Worm (Caenorhabditis elegans) whole organism, L3 larva: Measurements from ENCODE around the gene F08C6.18.

Source experiments
- R02D3.7 ChIP-seq: fragments of 150-350 bp; optimal IDR thresholded peaks from 2 replicates; lab custom pipeline; 2014; ENCODE audit warnings: missing biosample characterization, missing genetic modification characterization
- ZK546.5 ChIP-seq: sonication (generic microtip); optimal IDR thresholded peaks from 2 replicates; lab custom pipeline; 2017; ENCODE audit warnings: missing biosample characterization, missing genetic modification characterization
- aly-2 ChIP-seq: fragments of 150-350 bp; optimal IDR thresholded peaks from 2 replicates; lab custom pipeline; 2014; ENCODE audit warnings: missing biosample characterization, missing genetic modification characterization
- ama-1 ChIP-seq: fragments of 150-350 bp; optimal IDR thresholded peaks from 2 replicates; lab custom pipeline; 2018
- ceh-28 ChIP-seq: fragments of 150-350 bp; optimal IDR thresholded peaks from 2 replicates; lab custom pipeline; 2014; ENCODE audit warnings: missing biosample characterization, missing genetic modification reagents, missing genetic modification characterization
- ceh-82 ChIP-seq: fragments of 150-350 bp; optimal IDR thresholded peaks from 2 replicates; lab custom pipeline; 2014; ENCODE audit warnings: missing biosample characterization, missing genetic modification characterization
- daf-12 ChIP-seq: fragments of 150-350 bp; optimal IDR thresholded peaks from 2 replicates; lab custom pipeline; 2014; ENCODE audit warnings: missing biosample characterization, missing genetic modification reagents, missing genetic modification characterization
- egl-5 ChIP-seq: fragments of 150-350 bp; optimal IDR thresholded peaks from 2 replicates; lab custom pipeline; 2017; ENCODE audit warnings: missing biosample characterization, missing genetic modification reagents, missing genetic modification characterization, inconsistent platforms
- elt-1 ChIP-seq: fragments of 150-350 bp; optimal IDR thresholded peaks from 2 replicates; lab custom pipeline; 2014; ENCODE audit warnings: missing biosample characterization, missing genetic modification characterization
- elt-2 ChIP-seq: sonication (generic microtip); optimal IDR thresholded peaks from 2 replicates; lab custom pipeline; 2016; ENCODE audit warnings: missing genetic modification reagents, mild to moderate bottlenecking, missing genetic modification characterization, missing compliant biosample characterization
- elt-3 ChIP-seq, 3 experiments: fragments of 150-350 bp in 1 of 3; sonication (generic microtip) in 2 of 3; optimal IDR thresholded peaks; 2 replicates in 2 of 3; 4 replicates in 1 of 3; lab custom pipeline; 2014 to 2017; ENCODE audit warnings: missing biosample characterization in 3 of 3, missing genetic modification characterization in 3 of 3
- fkh-2 ChIP-seq: fragments of 150-350 bp; optimal IDR thresholded peaks from 2 replicates; lab custom pipeline; 2014; ENCODE audit warnings: missing biosample characterization, missing genetic modification reagents, missing genetic modification characterization
- fos-1 ChIP-seq: fragments of 150-350 bp; optimal IDR thresholded peaks from 2 replicates; lab custom pipeline; 2014; ENCODE audit warnings: missing biosample characterization, missing genetic modification characterization
- hmg-11 ChIP-seq: sonication (generic microtip); optimal IDR thresholded peaks from 2 replicates; lab custom pipeline; 2016; ENCODE audit warnings: missing genetic modification characterization, missing compliant biosample characterization
- lin-39 ChIP-seq: fragments of 150-350 bp; optimal IDR thresholded peaks from 2 replicates; lab custom pipeline; 2018; ENCODE audit warnings: missing biosample characterization, missing genetic modification reagents, missing genetic modification characterization
- mdl-1 ChIP-seq: fragments of 150-350 bp; optimal IDR thresholded peaks from 2 replicates; lab custom pipeline; 2014; ENCODE audit warnings: missing biosample characterization, missing genetic modification characterization
- nfya-1 ChIP-seq: sonication (generic microtip); optimal IDR thresholded peaks from 2 replicates; lab custom pipeline; 2017; ENCODE audit warnings: missing genetic modification characterization, mild to moderate bottlenecking, missing compliant biosample characterization, antibody characterized with exemption, moderate library complexity; ENCODE audit not compliant: insufficient read depth
- nhr-11 ChIP-seq: fragments of 150-350 bp; optimal IDR thresholded peaks from 2 replicates; lab custom pipeline; 2014; ENCODE audit warnings: missing biosample characterization, missing genetic modification characterization
- nhr-23 ChIP-seq: fragments of 150-350 bp; optimal IDR thresholded peaks from 2 replicates; lab custom pipeline; 2014; ENCODE audit warnings: missing biosample characterization, missing genetic modification reagents, missing genetic modification characterization
- nhr-237 ChIP-seq: fragments of 150-350 bp; optimal IDR thresholded peaks from 2 replicates; lab custom pipeline; 2014; ENCODE audit warnings: missing biosample characterization, missing genetic modification characterization
- nhr-43 ChIP-seq: sonication (generic microtip); optimal IDR thresholded peaks from 2 replicates; lab custom pipeline; 2016; ENCODE audit warnings: mild to moderate bottlenecking, missing genetic modification characterization, missing compliant biosample characterization; ENCODE audit not compliant: poor library complexity, severe bottlenecking
- nhr-67 ChIP-seq: fragments of 150-350 bp; optimal IDR thresholded peaks from 2 replicates; lab custom pipeline; 2014; ENCODE audit warnings: missing biosample characterization, missing genetic modification characterization
- nhr-77 ChIP-seq: fragments of 150-350 bp; optimal IDR thresholded peaks from 2 replicates; lab custom pipeline; 2014; ENCODE audit warnings: missing biosample characterization, missing genetic modification characterization
- pha-4 ChIP-seq: fragments of 150-350 bp; optimal IDR thresholded peaks from 2 replicates; lab custom pipeline; 2014; ENCODE audit warnings: missing biosample characterization, missing genetic modification reagents, missing genetic modification characterization
- pqm-1 ChIP-seq: fragments of 150-350 bp; optimal IDR thresholded peaks from 2 replicates; lab custom pipeline; 2017; ENCODE audit warnings: missing biosample characterization, missing genetic modification characterization, inconsistent platforms
- sea-2 ChIP-seq: fragments of 150-350 bp; sonication (generic microtip); optimal IDR thresholded peaks from 4 replicates; lab custom pipeline; 2014; ENCODE audit warnings: missing biosample characterization, missing genetic modification reagents, missing genetic modification characterization
- tbx-2 ChIP-seq: sonication (generic microtip); optimal IDR thresholded peaks from 2 replicates; lab custom pipeline; 2016; ENCODE audit warnings: mild to moderate bottlenecking, missing genetic modification characterization, missing compliant biosample characterization
- unc-39 ChIP-seq: sonication (generic microtip); optimal IDR thresholded peaks from 4 replicates; lab custom pipeline; 2017; ENCODE audit warnings: missing biosample characterization, missing genetic modification characterization
- zag-1 ChIP-seq: fragments of 150-350 bp; optimal IDR thresholded peaks from 2 replicates; lab custom pipeline; 2014; ENCODE audit warnings: missing biosample characterization, missing genetic modification characterization
- ztf-11 ChIP-seq: fragments of 150-350 bp; optimal IDR thresholded peaks from 2 replicates; lab custom pipeline; 2014; ENCODE audit warnings: missing biosample characterization, missing genetic modification characterization
- ztf-4 ChIP-seq: fragments of 150-350 bp; optimal IDR thresholded peaks from 2 replicates; lab custom pipeline; 2014; ENCODE audit warnings: missing biosample characterization, missing genetic modification characterization

F08C6.18 gene

ce11 chrX:7573572-7573628 lies at the start of gene F08C6.18, which contains the start of gene unc-98:
TSS of gene F08C6.18 (minus strand) at chrX:7573628.
TSS of gene unc-98 (minus strand) at chrX:7573619.
- no peak for TF ChIP-seq aly-2
- TF ChIP-seq unc-39 (tag; lab: Kevin White, UChicago): no peak
- no peak for TF ChIP-seq nhr-43 (tag; lab: Kevin White, UChicago)
- TF ChIP-seq lin-39 (tag; lab: Kevin White, UChicago): no peak
- TF ChIP-seq ceh-82 (tag; lab: Kevin White, UChicago): no peak
- TF ChIP-seq egl-5 (tag; lab: Kevin White, UChicago): no peak

DNA sequence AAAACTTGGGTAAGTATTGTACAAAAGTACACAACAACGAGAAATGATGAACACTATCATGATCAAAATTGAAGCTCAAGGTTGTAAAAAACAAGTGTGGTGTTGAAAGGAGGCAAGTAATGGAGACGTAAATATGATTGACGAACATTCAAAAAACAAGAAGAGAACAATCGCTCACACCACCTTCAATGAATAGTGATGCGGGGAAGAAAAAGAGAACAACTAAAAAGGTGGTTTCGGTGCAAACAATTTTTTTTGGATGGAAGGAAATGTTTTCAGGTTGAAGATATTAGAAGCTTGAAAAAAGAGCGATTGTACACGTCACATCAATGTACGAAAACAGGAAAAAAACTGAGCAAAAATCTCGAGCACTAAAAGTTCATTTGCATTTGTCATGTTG lies 41.0 kb upstream of the F08C6.18 start:
- TF ChIP-seq nhr-43 (tag; lab: Kevin White, UChicago) (no peak), nhr-67 (tag; lab: Kevin White, UChicago) (no peak), nfya-1 (tag; lab: Kevin White, UChicago) (no peak), elt-3 (tag; optimal IDR thresholded peaks at IDR 0.05; lab: Kevin White, UChicago) (no peak), egl-5 (tag; lab: Kevin White, UChicago) (no peak), ztf-4 (no peak)

ce11 chrX:7607982-7608381 lies 34.6 kb upstream of the F08C6.18 start, which contains the start of gene twk-17:
TSS of gene twk-17 (minus strand) at chrX:7608082.
- TF ChIP-seq lin-39 (tag; lab: Kevin White, UChicago) (no peak), hmg-11 (tag; lab: Kevin White, UChicago) (no peak), ceh-28 (tag; lab: Kevin White, UChicago) (no peak), elt-1 (tag; lab: Kevin White, UChicago) (no peak), nhr-237 (tag; lab: Kevin White, UChicago) (no peak)

DNA sequence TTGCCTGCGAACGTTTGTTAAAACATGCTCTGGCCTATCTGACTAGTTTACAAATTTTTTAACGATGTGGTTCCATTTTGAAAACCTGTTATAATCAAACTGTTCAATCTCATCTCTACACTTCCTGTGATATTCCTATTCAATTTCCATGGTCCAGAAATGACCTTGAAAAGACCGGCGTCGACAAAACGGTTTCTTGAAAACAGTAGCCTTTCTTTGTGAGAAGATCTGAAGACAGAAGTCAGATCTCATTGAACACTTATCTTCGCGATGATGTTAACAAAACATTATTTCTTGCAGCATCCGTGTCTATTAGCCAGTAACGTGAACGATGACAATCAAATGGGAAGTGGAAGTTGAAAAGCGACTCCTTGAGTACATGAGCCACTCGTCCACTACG lies 23.2 kb upstream of the F08C6.18 start, which contains the start of gene C44E12.1:
Gene C44E12.1 (plus strand): TSS at position 301 of the 400 bp plus-strand sequence.
- TF ChIP-seq fkh-2 (tag; lab: Kevin White, UChicago) (no peak), fos-1 (tag; lab: Kevin White, UChicago) (no peak), ZK546.5 (tag; lab: Kevin White, UChicago) (no peak), nhr-43 (tag; lab: Kevin White, UChicago) (no peak), nhr-237 (tag; lab: Kevin White, UChicago) (no peak), unc-39 (tag; lab: Kevin White, UChicago) (no peak), zag-1 (no peak), pha-4 (no peak), mdl-1 (tag; lab: Kevin White, UChicago) (no peak), ztf-11 (tag; lab: Kevin White, UChicago) (no peak), hmg-11 (tag; lab: Kevin White, UChicago) (no peak), nhr-11 (tag; lab: Kevin White, UChicago) (no peak), nfya-1 (tag; lab: Kevin White, UChicago) (no peak), R02D3.7 (tag; lab: Kevin White, UChicago) (no peak), egl-5 (tag; lab: Kevin White, UChicago) (no peak)

- no peak for TF ChIP-seq sea-2 (GFP tag; lab: Kevin White, UChicago)
- TF ChIP-seq nhr-23 (tag; lab: Kevin White, UChicago): peak; percentile 77
- peak; percentile 55 for TF ChIP-seq pqm-1 (tag; lab: Kevin White, UChicago)
- TF ChIP-seq mdl-1 (tag; lab: Kevin White, UChicago): no peak
- peak; percentile 72 for TF ChIP-seq elt-2 (tag; lab: Kevin White, UChicago)
- peak; percentile 37 for TF ChIP-seq nhr-43 (tag; lab: Kevin White, UChicago)
These were observed 22.6 kb upstream of the F08C6.18 start for ce11 chrX:7596029-7596428.

ce11 chrX:7593931-7594544 lies 20.6 kb upstream of the F08C6.18 start:
- TF ChIP-seq daf-12 (tag; lab: Kevin White, UChicago) (no peak), nhr-77 (tag; lab: Kevin White, UChicago) (no peak), tbx-2 (tag; lab: Kevin White, UChicago) (no peak), lin-39 (tag; lab: Kevin White, UChicago) (no peak), nhr-43 (tag; lab: Kevin White, UChicago) (peak; percentile 2), nhr-11 (tag; lab: Kevin White, UChicago) (no peak), nhr-23 (tag; lab: Kevin White, UChicago) (peak; percentile 43), ceh-28 (tag; lab: Kevin White, UChicago) (no peak), ama-1 (no peak), fos-1 (tag; lab: Kevin White, UChicago) (no peak)
